Fruit fly (Drosophila melanogaster): ENCODE data around the gene CG14711.

CG14711 gene

DNA sequence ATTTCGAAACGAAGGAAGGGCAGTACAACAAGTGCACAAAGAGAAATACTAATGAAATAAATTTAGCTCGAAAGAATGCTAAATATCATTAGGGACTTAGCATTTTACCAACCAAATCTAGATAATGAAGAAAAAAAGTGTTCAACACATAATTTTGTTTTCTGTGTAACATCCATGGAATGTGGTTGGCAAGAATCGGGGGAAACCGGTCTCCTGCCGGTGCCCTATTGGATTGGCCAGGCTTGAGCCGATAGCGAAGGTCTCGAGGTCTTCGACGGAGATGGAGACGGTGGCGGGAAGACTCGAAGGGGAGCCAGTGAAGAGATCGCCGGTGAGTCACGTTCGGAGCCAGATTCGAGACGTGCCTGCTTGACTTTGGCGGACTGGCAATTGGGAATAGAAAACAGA, 34.7 kb downstream of the CG14711 start (continued):
- TF ChIP-seq her (GFP tag; optimal IDR thresholded peaks at IDR 0.05) = peak; percentile 20
- peak; percentile 73 for TF ChIP-seq Drgx (GFP tag; IDR thresholded peaks at IDR 0.05)
- 0 out of 2 replicates have a peak, but pooled peaks have one; percentile 17 for TF ChIP-seq Ptx1 (GFP tag; IDR thresholded peaks at IDR 0.05)
- peak; percentile 1 for TF ChIP-seq scrt (GFP tag; optimal IDR thresholded peaks at IDR 0.05)
- TF ChIP-seq caup (GFP tag; optimal IDR thresholded peaks at IDR 0.05; ENCODE audit: severe bottlenecking) = peak; percentile 29
- peak; percentile 10 for TF ChIP-seq D19A (tag; optimal IDR thresholded peaks at IDR 0.05)
- peak; percentile 35; the same call in 1 of the 3 replicates for TF ChIP-seq dysf (GFP tag; IDR thresholded peaks at IDR 0.05)
- peak; percentile 64; the same call in 1 of the 2 replicates for TF ChIP-seq Xrp1 (GFP tag; IDR thresholded peaks at IDR 0.05)
- peak; percentile 4 to 41 for TF ChIP-seq dpn (GFP tag; optimal IDR thresholded peaks at IDR 0.05)
- TF ChIP-seq chinmo (GFP tag; IDR thresholded peaks at IDR 0.05; ENCODE audit: partially characterized antibody) = 0 out of 4 replicates have a peak, but pooled peaks have one; percentile 67
- peak; percentile 15 for TF ChIP-seq CG15514 (GFP tag; optimal IDR thresholded peaks at IDR 0.05)
- TF ChIP-seq bcd (GFP tag; optimal IDR thresholded peaks at IDR 0.05) = peak; percentile 29
- TF ChIP-seq kay (GFP tag; optimal IDR thresholded peaks at IDR 0.05) = peak; percentile 57
- no peak for TF ChIP-seq aop (GFP tag; IDR thresholded peaks at IDR 0.05)
- TF ChIP-seq Dip3 (GFP tag; optimal IDR thresholded peaks at IDR 0.05) = peak; percentile 30
- TF ChIP-seq zf30C (GFP tag; optimal IDR thresholded peaks at IDR 0.05) = peak; percentile 84
- peak; percentile 40 for TF ChIP-seq Hmr (GFP tag; optimal IDR thresholded peaks at IDR 0.05)
- TF ChIP-seq ind (GFP tag; optimal IDR thresholded peaks at IDR 0.05) = peak; percentile 0
- peak; percentile 10 for TF ChIP-seq Sox102F (GFP tag; optimal IDR thresholded peaks at IDR 0.05)
- peak; percentile 16 for TF ChIP-seq nmo (GFP tag; optimal IDR thresholded peaks at IDR 0.05)
- TF ChIP-seq ro (GFP tag; IDR thresholded peaks at IDR 0.05) = no peak
- TF ChIP-seq fd96Cb (tag; optimal IDR thresholded peaks at IDR 0.05) = no peak
- TF ChIP-seq az2 (GFP tag; optimal IDR thresholded peaks at IDR 0.05) = no peak
- peak; percentile 52 for TF ChIP-seq CG2678 (tag; optimal IDR thresholded peaks at IDR 0.05)
- peak; percentile 2 for TF ChIP-seq CG15601 (tag; optimal IDR thresholded peaks at IDR 0.05)
- peak; percentile 27 for TF ChIP-seq CG7786 (GFP tag; optimal IDR thresholded peaks at IDR 0.05)
- peak; percentile 10 for TF ChIP-seq cwo (GFP tag; optimal IDR thresholded peaks at IDR 0.05)
- no peak for TF ChIP-seq psq (GFP tag; optimal IDR thresholded peaks at IDR 0.05)
- no peak for TF ChIP-seq gcm2 (GFP tag; optimal IDR thresholded peaks at IDR 0.05)
- peak; percentile 45 for TF ChIP-seq dmrt11E (tag; optimal IDR thresholded peaks at IDR 0.05)
- TF ChIP-seq BtbVII (GFP tag; optimal IDR thresholded peaks at IDR 0.05) = peak; percentile 21
- peak; percentile 12 for TF ChIP-seq ATbp (GFP tag; optimal IDR thresholded peaks at IDR 0.05)
- TF ChIP-seq br (optimal IDR thresholded peaks at IDR 0.05) = no peak
- no peak for TF ChIP-seq Trl (optimal IDR thresholded peaks at IDR 0.05)
- TF ChIP-seq Trl (GFP tag; optimal IDR thresholded peaks at IDR 0.05) = peak; percentile 31
- no peak for TF ChIP-seq nerfin-2 (GFP tag; IDR thresholded peaks at IDR 0.05; ENCODE audit: partially characterized antibody)
- TF ChIP-seq jumu (GFP tag; optimal IDR thresholded peaks at IDR 0.05) = peak; percentile 51
- TF ChIP-seq Nf-YB (GFP tag; optimal IDR thresholded peaks at IDR 0.05) = peak; percentile 46
- TF ChIP-seq CG6654 (GFP tag; optimal IDR thresholded peaks at IDR 0.05) = no peak
- no peak for TF ChIP-seq CG8290 (GFP tag; optimal IDR thresholded peaks at IDR 0.05)
- peak in 1 of 2 experiments; percentile 45 for TF ChIP-seq CG8290 (tag; optimal IDR thresholded peaks at IDR 0.05)
- TF ChIP-seq shn (GFP tag; optimal IDR thresholded peaks at IDR 0.05) = peak; percentile 39
- TF ChIP-seq CG11085 (GFP tag; IDR thresholded peaks at IDR 0.05) = no peak
- no peak for TF ChIP-seq run (tag; optimal IDR thresholded peaks at IDR 0.05)
- TF ChIP-seq CG17328 (GFP tag; IDR thresholded peaks at IDR 0.05) = peak; percentile 55
- peak; percentile 73 for TF ChIP-seq slbo (GFP tag; IDR thresholded peaks at IDR 0.05)
- TF ChIP-seq lilli (GFP tag; optimal IDR thresholded peaks at IDR 0.05) = peak; percentile 61
- peak; percentile 73 for TF ChIP-seq corto (GFP tag; optimal IDR thresholded peaks at IDR 0.05)
- TF ChIP-seq pnt (GFP tag; optimal IDR thresholded peaks at IDR 0.05) = peak; percentile 35
- TF ChIP-seq al (GFP tag; IDR thresholded peaks at IDR 0.05) = 0 out of 2 replicates have a peak, but pooled peaks have one; percentile 33
- no peak for TF ChIP-seq exex (tag; optimal IDR thresholded peaks at IDR 0.05)

All from whole organism, embryonic.